Fruit fly (Drosophila melanogaster) whole organism, embryonic: ENCODE measurements around the gene TBC1D16.

ENCODE experiments used
- Aef1 ChIP-seq: fragments of 200-800 bp; sonication (Bioruptor generic); IDR thresholded peaks from 3 replicates; pipeline ENCODE4 v1.3.6; 2022; ENCODE audit warnings: missing biosample characterization, missing genetic modification characterization
- Antp ChIP-seq: fragments of 200-800 bp; sonication (Bioruptor generic); optimal IDR thresholded peaks from 3 replicates; lab custom pipeline; 2016; ENCODE audit warnings: missing biosample characterization, missing genetic modification characterization
- Atf6 ChIP-seq: fragments of 200-800 bp; sonication (Bioruptor generic); IDR thresholded peaks from 2 replicates; pipeline ENCODE4 v1.3.6; 2022; ENCODE audit warnings: missing biosample characterization, missing genetic modification characterization
- Awh ChIP-seq: fragments of 200-800 bp; sonication (Bioruptor generic); IDR thresholded peaks from 2 replicates; pipeline ENCODE4, ENCODE4 v1.3.6; 2022; ENCODE audit warnings: missing biosample characterization, missing genetic modification characterization
- BEAF-32 ChIP-seq: fragments of 200-800 bp; sonication (Bioruptor generic); optimal IDR thresholded peaks from 3 replicates; lab custom pipeline; 2017; ENCODE audit warnings: missing biosample characterization, missing genetic modification characterization, mild to moderate bottlenecking, moderate library complexity, missing genetic modification reagents
- Bgb ChIP-seq: fragments of 200-800 bp; sonication (Bioruptor generic); IDR thresholded peaks from 2 replicates; pipeline ENCODE4 v1.3.6; 2022; ENCODE audit warnings: missing biosample characterization, missing genetic modification characterization; ENCODE audit not compliant: partially characterized antibody
- CG10565 ChIP-seq: fragments of 200-800 bp; sonication (Bioruptor generic); optimal IDR thresholded peaks from 3 replicates; lab custom pipeline; 2016; ENCODE audit warnings: missing biosample characterization, mild to moderate bottlenecking, missing genetic modification characterization
- CG11723 ChIP-seq: fragments of 200-800 bp; sonication (Bioruptor generic); optimal IDR thresholded peaks from 2 replicates; lab custom pipeline; 2017; ENCODE audit warnings: missing biosample characterization, mild to moderate bottlenecking, missing genetic modification characterization
- CG12659 ChIP-seq: fragments of 200-800 bp; sonication (Bioruptor generic); optimal IDR thresholded peaks from 3 replicates; lab custom pipeline; 2017; ENCODE audit warnings: mild to moderate bottlenecking, missing biosample characterization, missing genetic modification reagents, missing genetic modification characterization
- CG14860 ChIP-seq: fragments of 200-800 bp; sonication (Bioruptor generic); IDR thresholded peaks from 3 replicates; pipeline ENCODE4 v1.3.6; 2022; ENCODE audit warnings: missing biosample characterization, missing genetic modification characterization; ENCODE audit not compliant: partially characterized antibody
- CG15514 ChIP-seq: fragments of 200-800 bp; sonication (Bioruptor generic); optimal IDR thresholded peaks from 3 replicates; lab custom pipeline; 2017; ENCODE audit warnings: missing biosample characterization, missing genetic modification characterization, mild to moderate bottlenecking, moderate library complexity, missing genetic modification reagents
- CG1603 ChIP-seq: fragments of 200-800 bp; sonication (Bioruptor generic); optimal IDR thresholded peaks from 2 replicates; lab custom pipeline; 2019; ENCODE audit warnings: missing biosample characterization, mild to moderate bottlenecking, missing genetic modification characterization, moderate library complexity
- CG16813 ChIP-seq: fragments of 200-800 bp; sonication (Bioruptor generic); IDR thresholded peaks from 3 replicates; pipeline ENCODE4 v1.3.6; 2022; ENCODE audit warnings: missing biosample characterization, missing genetic modification characterization; ENCODE audit not compliant: partially characterized antibody
- CG17612 ChIP-seq: fragments of 200-800 bp; sonication (Bioruptor generic); IDR thresholded peaks from 2 replicates; pipeline ENCODE4 v1.3.6; 2022; ENCODE audit warnings: missing biosample characterization, missing genetic modification characterization
- CG17802 ChIP-seq: fragments of 200-800 bp; sonication (Bioruptor generic); optimal IDR thresholded peaks from 2 replicates; lab custom pipeline; 2018; ENCODE audit warnings: missing biosample characterization, mild to moderate bottlenecking, missing genetic modification characterization, moderate library complexity
- CG1792 ChIP-seq: fragments of 200-800 bp; sonication (Bioruptor generic); optimal IDR thresholded peaks from 2 replicates; lab custom pipeline; 2016; ENCODE audit warnings: missing biosample characterization, missing genetic modification characterization
- CG2116 ChIP-seq: fragments of 200-800 bp; sonication (Bioruptor generic); optimal IDR thresholded peaks from 3 replicates; lab custom pipeline; 2018; ENCODE audit warnings: missing biosample characterization, mild to moderate bottlenecking, missing genetic modification characterization
- CG2712 ChIP-seq: fragments of 200-800 bp; optimal IDR thresholded peaks from 3 replicates; lab custom pipeline; 2019; ENCODE audit warnings: missing biosample characterization, mild to moderate bottlenecking, missing genetic modification characterization, moderate library complexity
- CG31388 ChIP-seq: fragments of 200-800 bp; sonication (Bioruptor generic); optimal IDR thresholded peaks from 2 replicates; lab custom pipeline; 2016; ENCODE audit warnings: missing biosample characterization, missing genetic modification characterization
- CG4404 ChIP-seq: fragments of 200-800 bp; sonication (Bioruptor generic); IDR thresholded peaks from 2 replicates; pipeline ENCODE4 v1.3.6; 2022; ENCODE audit warnings: missing biosample characterization, missing genetic modification characterization
- CG7357 ChIP-seq: fragments of 200-800 bp; sonication (Bioruptor generic); IDR thresholded peaks from 3 replicates; pipeline ENCODE4 v1.3.6; 2022; ENCODE audit warnings: missing biosample characterization, missing genetic modification characterization
- CG8924 ChIP-seq: fragments of 200-800 bp; optimal IDR thresholded peaks from 3 replicates; lab custom pipeline; 2019; ENCODE audit warnings: missing biosample characterization, mild to moderate bottlenecking, missing genetic modification characterization, moderate library complexity
- HmgD ChIP-seq: fragments of 200-800 bp; sonication (Bioruptor generic); optimal IDR thresholded peaks from 3 replicates; lab custom pipeline; 2016; ENCODE audit warnings: missing biosample characterization, missing genetic modification characterization
- MBD-R2 ChIP-seq: fragments of 200-800 bp; sonication (Bioruptor generic); IDR thresholded peaks from 2 replicates; pipeline ENCODE4 v1.3.6; 2022; ENCODE audit warnings: missing biosample characterization, missing genetic modification characterization
- MESR4 ChIP-seq: fragments of 200-800 bp; sonication (Bioruptor generic); optimal IDR thresholded peaks from 2 replicates; lab custom pipeline; 2018; ENCODE audit warnings: missing biosample characterization, mild to moderate bottlenecking, missing genetic modification characterization, moderate library complexity
- Med ChIP-seq: fragments of 200-800 bp; sonication (Bioruptor generic); peaks from one replicate; lab custom pipeline; 2016; ENCODE audit warnings: missing biosample characterization, missing genetic modification characterization, mild to moderate bottlenecking, inconsistent platforms, moderate library complexity
- Mrtf ChIP-seq: fragments of 200-800 bp; sonication (Bioruptor generic); IDR thresholded peaks from 3 replicates; pipeline ENCODE4 v1.3.6; 2022; ENCODE audit warnings: missing biosample characterization, missing genetic modification characterization
- Ptx1 ChIP-seq: fragments of 200-800 bp; sonication (Bioruptor generic); IDR thresholded peaks from 2 replicates; pipeline ENCODE4 v1.3.6; 2022; ENCODE audit warnings: missing biosample characterization, missing genetic modification characterization
- Scr ChIP-seq: fragments of 200-800 bp; sonication (Bioruptor generic); IDR thresholded peaks from 2 replicates; pipeline ENCODE4 v1.3.6; 2022; ENCODE audit warnings: missing biosample characterization, missing genetic modification characterization; ENCODE audit not compliant: partially characterized antibody
- Sry-δ ChIP-seq: fragments of 200-800 bp; sonication (Bioruptor generic); optimal IDR thresholded peaks from 2 replicates; lab custom pipeline; 2016; ENCODE audit warnings: missing biosample characterization, missing genetic modification characterization
- ato ChIP-seq: fragments of 200-800 bp; sonication (Bioruptor generic); IDR thresholded peaks from 2 replicates; pipeline ENCODE4 v1.3.6; 2022; ENCODE audit warnings: missing biosample characterization, missing genetic modification characterization; ENCODE audit not compliant: partially characterized antibody
- dmrt11E ChIP-seq: fragments of 200-800 bp; sonication (Bioruptor generic); optimal IDR thresholded peaks from 3 replicates; lab custom pipeline; 2018; ENCODE audit warnings: missing biosample characterization, mild to moderate bottlenecking, missing genetic modification characterization, moderate library complexity
- inv ChIP-seq: fragments of 200-800 bp; sonication (Bioruptor generic); IDR thresholded peaks from 2 replicates; pipeline ENCODE4 v1.3.6; 2022; ENCODE audit warnings: missing biosample characterization, missing genetic modification characterization; ENCODE audit not compliant: partially characterized antibody
- jumu ChIP-seq: fragments of 200-800 bp; sonication (Bioruptor generic); optimal IDR thresholded peaks from 3 replicates; lab custom pipeline; 2016; ENCODE audit warnings: missing biosample characterization, missing genetic modification characterization
- kah ChIP-seq: fragments of 200-800 bp; sonication (Bioruptor generic); optimal IDR thresholded peaks from 2 replicates; lab custom pipeline; 2018; ENCODE audit warnings: missing biosample characterization, mild to moderate bottlenecking, missing genetic modification characterization
- kay ChIP-seq: fragments of 200-800 bp; sonication (Bioruptor generic); optimal IDR thresholded peaks from 2 replicates; lab custom pipeline; 2016; ENCODE audit warnings: missing biosample characterization, missing genetic modification characterization
- lola ChIP-seq, 3 experiments: fragments of >200 bp in 2 of 3; fragments of 200-800 bp in 1 of 3; sonication (Bioruptor generic) in 1 of 3; optimal IDR thresholded peaks; 2 replicates each; lab custom pipeline; 2017 to 2019; ENCODE audit warnings: missing biosample characterization in 3 of 3, missing genetic modification characterization in 3 of 3, mild to moderate bottlenecking in 1 of 3, moderate library complexity in 1 of 3
- pb ChIP-seq: fragments of 200-800 bp; sonication (Bioruptor generic); optimal IDR thresholded peaks from 3 replicates; lab custom pipeline; 2016; ENCODE audit warnings: missing biosample characterization, missing genetic modification characterization
- peb ChIP-seq: fragments of 200-800 bp; sonication (Bioruptor generic); IDR thresholded peaks from 2 replicates; pipeline ENCODE4 v1.3.6; 2022; ENCODE audit warnings: missing biosample characterization, missing genetic modification characterization
- prd ChIP-seq, 3 experiments: fragments of >200 bp in 2 of 3; fragments of 200-800 bp in 1 of 3; sonication (Bioruptor generic) in 1 of 3; optimal IDR thresholded peaks in 2 of 3; IDR thresholded peaks in 1 of 3; 2 replicates in 2 of 3; 3 replicates in 1 of 3; pipeline versions ENCODE4 v1.3.6 to Lab custom; 2017 to 2022; ENCODE audit warnings: missing biosample characterization in 1 of 3, missing genetic modification characterization in 1 of 3
- pros ChIP-seq: fragments of 200-800 bp; sonication (Bioruptor generic); optimal IDR thresholded peaks from 3 replicates; lab custom pipeline; 2019; ENCODE audit warnings: missing biosample characterization, mild to moderate bottlenecking, missing genetic modification characterization, moderate library complexity
- rib ChIP-seq: fragments of 200-800 bp; sonication (Bioruptor generic); IDR thresholded peaks from 2 replicates; pipeline ENCODE4 v1.3.6; 2022; ENCODE audit warnings: missing biosample characterization, missing genetic modification characterization
- sna ChIP-seq: fragments of 200-800 bp; sonication (Bioruptor generic); IDR thresholded peaks from 2 replicates; pipeline ENCODE4 v1.3.6; 2022; ENCODE audit warnings: missing biosample characterization, missing genetic modification characterization; ENCODE audit not compliant: partially characterized antibody
- stwl ChIP-seq: fragments of 200-800 bp; sonication (Bioruptor generic); optimal IDR thresholded peaks from 3 replicates; lab custom pipeline; 2018; ENCODE audit warnings: missing biosample characterization, mild to moderate bottlenecking, missing genetic modification characterization, moderate library complexity
- vvl ChIP-seq: fragments of 200-800 bp; sonication (Bioruptor generic); IDR thresholded peaks from 2 replicates; pipeline ENCODE4 v1.3.6; 2022; ENCODE audit warnings: missing biosample characterization, missing genetic modification characterization
- zen ChIP-seq: fragments of 200-800 bp; sonication (Bioruptor generic); optimal IDR thresholded peaks from 3 replicates; lab custom pipeline; 2018; ENCODE audit warnings: missing biosample characterization, mild to moderate bottlenecking, missing genetic modification characterization, moderate library complexity

Gene TBC1D16

dm6 chr2L:10422643-10423606, 12.5 kb downstream of the TBC1D16 start, which contains the start of the genes pie and Wdfy2 (continued):
- TF ChIP-seq CG10565: no peak
- peak; percentile 67 for TF ChIP-seq MESR4 (GFP tag; lab: Kevin White, UChicago)
- no peak for TF ChIP-seq ato (GFP tag; lab: Robert Waterston, UW)
- TF ChIP-seq dmrt11E (tag; lab: Kevin White, UChicago): peak; percentile 8
- no peak for TF ChIP-seq CG17612 (GFP tag; lab: Robert Waterston, UW)
- peak; percentile 74 for TF ChIP-seq CG11723 (GFP tag; lab: Kevin White, UChicago)
- peak; percentile 97 for TF ChIP-seq CG7357
- peak; percentile 21 for TF ChIP-seq CG2712 (tag; lab: Kevin White, UChicago)
- peak; percentile 29; the same call in 1 of the 3 replicates for TF ChIP-seq Aef1 (GFP tag; lab: Robert Waterston, UW)
- no peak for TF ChIP-seq Antp
- no peak for TF ChIP-seq CG4404 (GFP tag; lab: Robert Waterston, UW)
- TF ChIP-seq CG15514 (GFP tag; lab: Kevin White, UChicago): peak; percentile 22
- TF ChIP-seq CG1792 (GFP tag; lab: Kevin White, UChicago): no peak
- TF ChIP-seq kay (GFP tag; lab: Kevin White, UChicago): no peak
- peak; percentile 12; the same call in 1 of the 2 replicates for TF ChIP-seq vvl (GFP tag; lab: Robert Waterston, UW)
- TF ChIP-seq Med (GFP tag; lab: Kevin White, UChicago): peak; percentile 65
- TF ChIP-seq Ptx1 (GFP tag; lab: Robert Waterston, UW): 0 out of 2 replicates have a peak, but pooled peaks have one; percentile 28
- no peak for TF ChIP-seq jumu
- TF ChIP-seq CG31388 (GFP tag; lab: Kevin White, UChicago): no peak
- no peak for TF ChIP-seq prd (optimal IDR thresholded peaks at IDR 0.05; lab: Kevin White, UChicago)
- TF ChIP-seq prd (GFP tag; IDR thresholded peaks at IDR 0.05; lab: Robert Waterston, UW): no peak
- peak; percentile 77 for TF ChIP-seq CG2116 (GFP tag; lab: Kevin White, UChicago)
- peak; percentile 15 for TF ChIP-seq zen (tag; lab: Kevin White, UChicago)
- TF ChIP-seq Bgb (GFP tag; lab: Robert Waterston, UW): no peak
- no peak for TF ChIP-seq Awh (GFP tag; lab: Robert Waterston, UW)
- TF ChIP-seq CG8924 (tag; lab: Kevin White, UChicago): peak; percentile 10
- no peak for TF ChIP-seq HmgD (GFP tag; lab: Kevin White, UChicago)
- peak; percentile 36 for TF ChIP-seq CG12659 (GFP tag; lab: Kevin White, UChicago)
- TF ChIP-seq peb (GFP tag; lab: Robert Waterston, UW): no peak
- peak in 2 of 3 experiments; percentile 14 to 94 for TF ChIP-seq lola (GFP tag; optimal IDR thresholded peaks at IDR 0.05; lab: Kevin White, UChicago)
- TF ChIP-seq MBD-R2 (GFP tag; lab: Robert Waterston, UW): peak; percentile 40; the same call in 1 of the 2 replicates
- TF ChIP-seq Atf6: no peak

DNA sequence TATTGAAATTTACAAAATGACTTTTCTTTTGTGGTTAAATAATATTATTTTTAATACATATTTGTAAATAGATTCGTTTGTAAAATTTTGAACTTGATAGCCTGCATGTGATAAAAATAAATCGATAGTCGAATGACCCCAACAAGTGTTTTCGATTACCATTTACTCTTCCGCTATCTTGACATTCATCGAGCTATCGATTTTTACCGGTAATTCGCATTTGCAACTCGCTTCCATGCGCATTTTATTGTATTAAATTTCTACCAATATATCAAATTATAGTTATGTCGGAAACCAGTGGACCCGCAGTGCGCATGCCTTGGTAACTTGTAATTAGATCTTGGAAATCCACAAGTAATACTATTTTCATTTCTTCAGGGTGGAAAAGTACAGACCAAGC, 16.5 kb downstream of the TBC1D16 start, which contains the start of gene RfC3:
Gene RfC3, plus strand, starts transcription at position 210 of the 400 bp plus-strand sequence.
- peak; percentile 94 for TF ChIP-seq ato (GFP tag; lab: Robert Waterston, UW)
- peak; percentile 31 for TF ChIP-seq Sry-δ
- peak; percentile 91 for TF ChIP-seq CG14860 (GFP tag; lab: Robert Waterston, UW)
- peak; percentile 94 for TF ChIP-seq CG2116 (GFP tag; lab: Kevin White, UChicago)
- TF ChIP-seq inv (GFP tag; lab: Robert Waterston, UW): peak; percentile 89
- no peak for TF ChIP-seq pros (GFP tag; lab: Kevin White, UChicago)
- peak; percentile 61 for TF ChIP-seq BEAF-32
- no peak for TF ChIP-seq Mrtf (GFP tag; lab: Robert Waterston, UW)
- TF ChIP-seq Scr (GFP tag; lab: Robert Waterston, UW): peak; percentile 81
- no peak for TF ChIP-seq CG17802 (tag; lab: Kevin White, UChicago)
- TF ChIP-seq CG16813 (GFP tag; lab: Robert Waterston, UW): peak; percentile 72; the same call in 2 of the 3 replicates
- TF ChIP-seq rib (GFP tag; lab: Robert Waterston, UW): 0 out of 2 replicates have a peak, but pooled peaks have one; percentile 11
- no peak for TF ChIP-seq pb
- TF ChIP-seq CG1603: peak; percentile 99
- peak; percentile 79 for TF ChIP-seq sna
- peak; percentile 75 for TF ChIP-seq stwl (tag; lab: Kevin White, UChicago)
- TF ChIP-seq kah (GFP tag; lab: Kevin White, UChicago): peak; percentile 62
